Fruit fly (Drosophila melanogaster): ENCODE measurements around the gene CG34287.

Gene CG34287

DNA sequence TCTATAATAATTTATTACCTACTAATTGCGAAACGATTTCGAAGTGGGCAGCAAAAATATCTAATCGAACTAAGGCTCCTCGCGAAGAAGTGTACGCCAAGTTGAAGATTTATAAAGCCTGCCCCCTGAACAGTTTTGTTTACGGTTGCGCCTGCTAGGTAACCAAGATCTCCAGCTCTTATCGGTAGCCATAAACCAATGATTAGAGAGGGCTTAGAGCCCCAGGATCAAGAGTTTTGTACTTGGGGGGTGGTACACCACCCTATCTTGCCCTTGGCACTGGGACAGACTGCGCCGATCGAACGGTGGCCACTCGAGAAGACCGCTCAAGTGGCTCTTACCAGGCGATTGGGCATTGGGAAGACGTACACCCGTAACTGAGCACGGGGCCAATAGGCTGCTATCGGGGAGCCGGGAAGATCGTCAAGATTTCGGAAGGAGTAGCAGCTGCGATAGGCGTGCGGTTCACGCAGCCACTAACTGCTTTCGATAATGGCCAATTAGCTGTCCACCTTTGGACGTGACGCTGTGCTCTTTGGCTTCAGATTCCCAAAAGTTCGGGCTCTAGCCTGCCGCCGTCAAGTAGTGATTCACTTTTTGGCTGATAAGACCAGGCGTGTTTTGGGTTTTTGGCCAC lies 20.7 kb upstream of the CG34287 start:
- TF ChIP-seq EcR (GFP tag; optimal IDR thresholded peaks at IDR 0.05) (no peak), Pif1A (GFP tag; optimal IDR thresholded peaks at IDR 0.05) (no peak), CG8301 (tag; optimal IDR thresholded peaks at IDR 0.05) (no peak), CG32121 (GFP tag; IDR thresholded peaks at IDR 0.05) (no peak), CG34367 (tag; optimal IDR thresholded peaks at IDR 0.05) (no peak), gl (tag; optimal IDR thresholded peaks at IDR 0.05) (no peak), Pif1B (GFP tag; optimal IDR thresholded peaks at IDR 0.05) (no peak), rn (GFP tag; IDR thresholded peaks at IDR 0.05) (no peak), CG14655 (GFP tag; optimal IDR thresholded peaks at IDR 0.05) (no peak), CG10348 (GFP tag; IDR thresholded peaks at IDR 0.05) (no peak), D1 (tag; optimal IDR thresholded peaks at IDR 0.05) (no peak), CG15710 (tag; optimal IDR thresholded peaks at IDR 0.05) (no peak), CG13204 (GFP tag; optimal IDR thresholded peaks at IDR 0.05) (no peak), CG8159 (tag; optimal IDR thresholded peaks at IDR 0.05) (no peak), Ets98B (GFP tag; IDR thresholded peaks at IDR 0.05) (no peak), fd96Ca (GFP tag; IDR thresholded peaks at IDR 0.05) (no peak), Snoo (tag; optimal IDR thresholded peaks at IDR 0.05) (no peak)

dm6 chr3R:5833948-5834504 lies 19.1 kb upstream of the CG34287 start:
- TF ChIP-seq CG8301 (tag; optimal IDR thresholded peaks at IDR 0.05): peak; percentile 95
- TF ChIP-seq CG13204 (GFP tag; optimal IDR thresholded peaks at IDR 0.05): no peak
- TF ChIP-seq Snoo (tag; optimal IDR thresholded peaks at IDR 0.05): peak; percentile 85
- no peak for TF ChIP-seq CG9948 (tag; optimal IDR thresholded peaks at IDR 0.05)
- peak; percentile 93 for TF ChIP-seq CG14655 (GFP tag; optimal IDR thresholded peaks at IDR 0.05)
- peak; percentile 83 for TF ChIP-seq CG8159 (tag; optimal IDR thresholded peaks at IDR 0.05)
- TF ChIP-seq fd96Ca (GFP tag; IDR thresholded peaks at IDR 0.05): peak; percentile 97
- TF ChIP-seq Ets98B (GFP tag; IDR thresholded peaks at IDR 0.05): peak; percentile 96
- TF ChIP-seq CG4496 (GFP tag; IDR thresholded peaks at IDR 0.05): peak; percentile 96
- TF ChIP-seq Pif1B (GFP tag; optimal IDR thresholded peaks at IDR 0.05): peak; percentile 87
- no peak for TF ChIP-seq D1 (tag; optimal IDR thresholded peaks at IDR 0.05)
- TF ChIP-seq CG34367 (tag; optimal IDR thresholded peaks at IDR 0.05): peak; percentile 77
- TF ChIP-seq CG10348 (GFP tag; IDR thresholded peaks at IDR 0.05): peak; percentile 64; the same call in 1 of the 2 replicates
- peak; percentile 89 for TF ChIP-seq Pif1A (GFP tag; optimal IDR thresholded peaks at IDR 0.05)
- peak; percentile 76 for TF ChIP-seq CG17806 (tag; optimal IDR thresholded peaks at IDR 0.05)
- TF ChIP-seq CG15710 (tag; optimal IDR thresholded peaks at IDR 0.05): peak; percentile 81
- peak; percentile 88 for TF ChIP-seq rn (GFP tag; IDR thresholded peaks at IDR 0.05)
- TF ChIP-seq CG12605 (GFP tag; IDR thresholded peaks at IDR 0.05): peak; percentile 90
- TF ChIP-seq gl (tag; optimal IDR thresholded peaks at IDR 0.05): peak; percentile 55
- peak; percentile 92 for TF ChIP-seq CG32121 (GFP tag; IDR thresholded peaks at IDR 0.05)
- TF ChIP-seq EcR (GFP tag; optimal IDR thresholded peaks at IDR 0.05): peak; percentile 12

DNA sequence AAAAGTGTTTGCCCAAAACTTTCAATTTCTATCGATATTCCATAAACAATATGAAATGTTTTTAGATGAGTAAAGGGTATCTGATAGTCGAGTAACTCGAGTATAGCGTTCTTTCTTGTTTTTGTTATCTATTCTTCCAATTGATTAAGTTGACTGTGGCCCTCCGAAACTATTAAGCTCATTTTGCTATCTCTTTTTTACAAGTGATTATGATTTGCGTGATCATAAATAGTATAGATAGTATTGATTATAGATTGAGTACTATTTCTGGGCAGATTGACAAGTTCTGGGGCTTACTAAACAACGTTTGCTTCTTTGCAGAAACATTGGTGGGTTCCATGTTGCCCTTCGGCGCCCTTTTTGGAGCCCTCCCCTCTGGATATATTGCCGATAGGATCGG lies 16.6 kb upstream of the CG34287 start:
- no peak for TF ChIP-seq CG10348 (GFP tag; IDR thresholded peaks at IDR 0.05)
- no peak for TF ChIP-seq fd96Ca (GFP tag; IDR thresholded peaks at IDR 0.05)
- TF ChIP-seq CG4496 (GFP tag; IDR thresholded peaks at IDR 0.05): no peak
- no peak for TF ChIP-seq Ets98B (GFP tag; IDR thresholded peaks at IDR 0.05)
- no peak for TF ChIP-seq gl (tag; optimal IDR thresholded peaks at IDR 0.05)
- no peak for TF ChIP-seq CG13204 (GFP tag; optimal IDR thresholded peaks at IDR 0.05)
- no peak for TF ChIP-seq CG9948 (tag; optimal IDR thresholded peaks at IDR 0.05)
- TF ChIP-seq CG8159 (tag; optimal IDR thresholded peaks at IDR 0.05): no peak
- no peak for TF ChIP-seq CG32121 (GFP tag; IDR thresholded peaks at IDR 0.05)
- TF ChIP-seq CG17806 (tag; optimal IDR thresholded peaks at IDR 0.05): no peak
- no peak for TF ChIP-seq CG14655 (GFP tag; optimal IDR thresholded peaks at IDR 0.05)
- TF ChIP-seq Pif1A (GFP tag; optimal IDR thresholded peaks at IDR 0.05): no peak
- no peak for TF ChIP-seq D1 (tag; optimal IDR thresholded peaks at IDR 0.05)
- no peak for TF ChIP-seq CG15710 (tag; optimal IDR thresholded peaks at IDR 0.05)
- TF ChIP-seq CG8301 (tag; optimal IDR thresholded peaks at IDR 0.05): no peak
- TF ChIP-seq CG12605 (GFP tag; IDR thresholded peaks at IDR 0.05): no peak
- TF ChIP-seq CG34367 (tag; optimal IDR thresholded peaks at IDR 0.05): no peak

DNA sequence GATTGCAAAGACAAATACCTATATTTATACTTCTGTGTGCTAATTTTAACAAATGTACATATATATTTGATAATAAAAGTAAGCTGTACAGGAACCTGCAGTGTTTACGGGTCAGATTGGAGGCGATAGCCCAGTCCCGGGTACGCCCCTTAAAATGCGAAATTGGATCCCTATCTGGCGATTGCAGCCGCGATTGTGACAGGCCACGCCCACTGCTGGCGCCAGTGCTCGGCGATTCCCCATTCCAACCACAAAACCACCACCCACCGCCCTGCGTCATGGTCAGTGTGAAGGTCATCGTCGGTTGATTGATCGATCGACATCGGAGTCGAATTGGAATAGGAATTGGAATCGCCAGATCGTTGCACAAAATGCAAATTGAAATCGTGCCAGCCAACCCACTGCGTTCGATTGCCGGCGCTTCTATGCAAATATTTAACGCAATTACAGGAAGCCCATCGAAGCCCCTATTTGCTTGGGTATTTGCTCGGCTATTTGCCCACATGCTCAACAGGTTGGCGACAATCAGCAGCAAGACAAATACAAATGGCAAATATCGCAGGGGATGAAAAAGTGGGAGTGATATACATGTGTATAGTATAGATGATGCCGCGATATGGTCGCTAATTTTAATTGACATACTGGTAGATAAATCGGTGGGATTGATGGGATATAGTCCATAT lies 14.3 kb upstream of the CG34287 start:
- TF ChIP-seq D1 (tag; optimal IDR thresholded peaks at IDR 0.05) (no peak), CG34367 (tag; optimal IDR thresholded peaks at IDR 0.05) (peak; percentile 51), CG17806 (tag; optimal IDR thresholded peaks at IDR 0.05) (peak; percentile 8), Pif1A (GFP tag; optimal IDR thresholded peaks at IDR 0.05) (peak; percentile 69), CG12605 (GFP tag; IDR thresholded peaks at IDR 0.05) (no peak), CG4496 (GFP tag; IDR thresholded peaks at IDR 0.05) (peak; percentile 35; the same call in 1 of the 3 replicates), Pif1B (GFP tag; optimal IDR thresholded peaks at IDR 0.05) (peak; percentile 33), CG14655 (GFP tag; optimal IDR thresholded peaks at IDR 0.05) (peak; percentile 29)

dm6 chr3R:5840870-5841269 lies 12.3 kb upstream of the CG34287 start, which contains the start of gene CG1213:
Gene CG1213, plus strand, starts transcription at chr3R:5841170.
- TF ChIP-seq rn (GFP tag; IDR thresholded peaks at IDR 0.05) (no peak), CG12605 (GFP tag; IDR thresholded peaks at IDR 0.05) (no peak), fd96Ca (GFP tag; IDR thresholded peaks at IDR 0.05) (no peak), CG14655 (GFP tag; optimal IDR thresholded peaks at IDR 0.05) (no peak), Pif1A (GFP tag; optimal IDR thresholded peaks at IDR 0.05) (no peak), D1 (tag; optimal IDR thresholded peaks at IDR 0.05) (no peak), CG32121 (GFP tag; IDR thresholded peaks at IDR 0.05) (no peak), CG15710 (tag; optimal IDR thresholded peaks at IDR 0.05) (no peak), CG4496 (GFP tag; IDR thresholded peaks at IDR 0.05) (no peak), Snoo (tag; optimal IDR thresholded peaks at IDR 0.05) (no peak), gl (tag; optimal IDR thresholded peaks at IDR 0.05) (no peak), CG9948 (tag; optimal IDR thresholded peaks at IDR 0.05) (no peak), CG8159 (tag; optimal IDR thresholded peaks at IDR 0.05) (no peak), EcR (GFP tag; optimal IDR thresholded peaks at IDR 0.05) (no peak), CG10348 (GFP tag; IDR thresholded peaks at IDR 0.05) (no peak), CG8301 (tag; optimal IDR thresholded peaks at IDR 0.05) (no peak), CG34367 (tag; optimal IDR thresholded peaks at IDR 0.05) (no peak)

All from whole organism, pupa.